Worm (Caenorhabditis elegans): ENCODE data around the gene C45B11.8.

C45B11.8 gene

DNA sequence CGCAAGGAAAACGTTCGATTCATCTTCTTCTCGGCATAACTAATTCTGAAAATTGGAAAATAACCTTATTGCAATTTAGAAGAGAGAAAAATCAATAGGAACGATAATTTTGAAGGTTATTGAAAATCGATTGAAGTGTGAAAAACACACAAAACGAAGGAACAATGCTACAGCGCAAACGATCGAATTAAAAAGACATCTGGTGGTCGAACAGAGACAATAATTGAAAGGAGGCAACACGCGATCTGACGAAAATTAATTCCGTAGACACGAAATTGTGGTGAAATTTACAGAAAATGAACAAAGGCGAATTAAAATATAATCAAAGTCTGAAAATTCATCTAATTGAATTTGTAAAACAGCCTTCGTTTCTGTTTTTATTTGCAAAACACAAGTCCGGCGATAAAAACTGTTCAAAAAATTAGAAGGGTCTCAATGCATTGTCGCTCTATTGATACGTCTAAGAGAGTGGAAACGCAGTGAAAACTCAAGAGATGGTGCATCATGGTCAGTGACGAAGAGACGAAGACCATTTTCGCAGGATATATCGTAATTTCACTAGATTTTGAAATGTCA lies 1.1 kb upstream of the C45B11.8 start, which contains the start of gene pak-2 (continued):
- TF ChIP-seq ets-4 (tag; optimal IDR thresholded peaks at IDR 0.05) (peak; percentile 97), sox-4 (tag; optimal IDR thresholded peaks at IDR 0.05) (peak; percentile 0), pat-9 (tag; optimal IDR thresholded peaks at IDR 0.05) (no peak), tbx-2 (tag; optimal IDR thresholded peaks at IDR 0.05) (peak; percentile 98), fkh-10 (GFP tag; optimal IDR thresholded peaks at IDR 0.05) (no peak), ceh-6 (GFP tag; optimal IDR thresholded peaks at IDR 0.05) (peak; percentile 43), unc-3 (GFP tag; conservative IDR thresholded peaks at IDR 0.05) (no peak), unc-3 (tag; optimal IDR thresholded peaks at IDR 0.05) (peak; percentile 77), lin-11 (tag; optimal IDR thresholded peaks at IDR 0.05) (no peak), Y22D7AL.16 (tag; optimal IDR thresholded peaks at IDR 0.05) (no peak), ceh-22 (tag; optimal IDR thresholded peaks at IDR 0.05) (no peak), ceh-34 (tag; optimal IDR thresholded peaks at IDR 0.05) (peak; percentile 84), eyg-1 (tag; optimal IDR thresholded peaks at IDR 0.05) (peak; percentile 57), lim-6 (tag; optimal IDR thresholded peaks at IDR 0.05) (peak; percentile 92), dmd-4 (tag; optimal IDR thresholded peaks at IDR 0.05; ENCODE audit: borderline replicate concordance) (peak; percentile 34), ceh-2 (tag; optimal IDR thresholded peaks at IDR 0.05) (peak; percentile 93), npax-4 (tag; optimal IDR thresholded peaks at IDR 0.05) (no peak)

DNA sequence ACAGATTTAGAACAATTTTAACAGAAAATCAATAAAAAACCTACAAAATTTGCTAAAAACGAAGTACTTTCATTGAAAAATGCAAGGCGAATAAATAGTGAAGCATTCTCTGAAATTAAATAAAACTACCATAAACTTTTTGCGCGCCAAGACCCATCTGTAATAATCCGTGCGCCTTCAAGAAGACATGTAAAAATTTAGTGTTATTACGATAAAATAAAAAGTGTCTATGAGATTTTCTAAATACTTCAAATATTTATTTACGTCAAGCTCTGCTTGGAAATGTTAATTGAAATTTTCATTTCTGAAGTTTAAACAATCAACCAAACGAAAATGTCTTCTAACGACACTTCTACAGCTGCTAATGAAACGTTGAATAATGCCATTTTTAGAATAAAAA lies 553 bp upstream of the C45B11.8 start, which contains the start of gene C45B11.9:
C45B11.9 (plus strand) TSS at position 301 of the 400 bp plus-strand sequence.
- TF ChIP-seq ceh-2 (tag; optimal IDR thresholded peaks at IDR 0.05) = no peak
- TF ChIP-seq eyg-1 (tag; optimal IDR thresholded peaks at IDR 0.05) = no peak
- TF ChIP-seq unc-42 (tag; optimal IDR thresholded peaks at IDR 0.05) = no peak
- no peak for TF ChIP-seq ceh-34 (tag; optimal IDR thresholded peaks at IDR 0.05)
- no peak for TF ChIP-seq pax-1 (tag; optimal IDR thresholded peaks at IDR 0.05)
- no peak for TF ChIP-seq dve-1 (tag; optimal IDR thresholded peaks at IDR 0.05)
- no peak for TF ChIP-seq ama-1 (optimal IDR thresholded peaks at IDR 0.05)
- no peak for TF ChIP-seq ceh-48 (tag; optimal IDR thresholded peaks at IDR 0.05)
- no peak for TF ChIP-seq lin-11 (tag; optimal IDR thresholded peaks at IDR 0.05)
- TF ChIP-seq sox-4 (tag; optimal IDR thresholded peaks at IDR 0.05) = no peak
- TF ChIP-seq ceh-9 (tag; optimal IDR thresholded peaks at IDR 0.05) = no peak
- TF ChIP-seq npax-4 (tag; optimal IDR thresholded peaks at IDR 0.05) = no peak
- TF ChIP-seq fax-1 (tag; optimal IDR thresholded peaks at IDR 0.05) = no peak
- TF ChIP-seq elt-2 (tag; optimal IDR thresholded peaks at IDR 0.05) = no peak
- TF ChIP-seq ceh-19 (GFP tag; optimal IDR thresholded peaks at IDR 0.05) = no peak
- no peak for TF ChIP-seq unc-55 (GFP tag; optimal IDR thresholded peaks at IDR 0.05)
- TF ChIP-seq sox-2 (GFP tag; IDR thresholded peaks at IDR 0.05) = no peak
- TF ChIP-seq ref-2 (tag; optimal IDR thresholded peaks at IDR 0.05) = no peak
- no peak for TF ChIP-seq ceh-31 (tag; optimal IDR thresholded peaks at IDR 0.05)

DNA sequence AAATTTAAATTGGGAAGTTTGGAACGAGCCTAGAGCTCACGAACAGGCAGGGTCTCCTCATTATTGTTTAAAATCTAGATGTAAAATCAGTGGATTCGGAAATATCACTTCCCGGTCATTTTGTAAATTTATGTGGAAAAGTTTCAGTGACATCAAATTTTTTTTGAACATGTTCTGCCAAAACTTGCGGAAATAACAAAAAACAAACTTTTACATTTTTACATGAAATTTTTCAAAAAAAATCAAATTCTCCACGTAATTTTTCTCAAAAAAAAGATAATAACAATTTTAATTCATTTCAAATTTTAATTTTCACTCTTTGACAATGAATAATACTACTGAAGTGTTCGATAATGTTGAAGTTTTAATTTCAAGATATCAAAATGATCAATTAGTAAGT lies 926 bp downstream of the C45B11.8 start, which contains the start of gene C45B11.5:
C45B11.5 (plus strand) TSS at position 301 of the 400 bp plus-strand sequence.
- TF ChIP-seq ttx-3 (tag; optimal IDR thresholded peaks at IDR 0.05) (no peak), hlh-30 (tag; optimal IDR thresholded peaks at IDR 0.05; ENCODE audit: insufficient read depth) (no peak), ceh-18 (tag; optimal IDR thresholded peaks at IDR 0.05) (no peak)

DNA sequence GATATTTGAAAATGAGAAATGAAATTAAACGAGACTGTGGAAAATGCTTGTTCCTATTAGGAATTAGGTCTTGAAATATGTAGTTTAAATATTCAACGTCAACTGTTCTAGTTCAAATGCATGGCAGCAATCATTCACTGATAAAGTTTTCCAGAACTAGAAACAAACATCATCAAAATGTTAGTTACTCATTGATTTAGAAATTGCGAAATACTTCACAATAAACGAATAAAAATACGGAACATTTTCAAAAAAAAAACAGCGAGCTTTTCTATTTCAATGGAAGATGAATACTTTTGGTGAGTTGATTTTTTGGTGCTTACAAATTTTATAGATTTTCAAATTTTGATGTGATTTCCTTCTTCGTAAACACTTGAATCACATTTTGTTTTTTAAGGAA lies 2.0 kb downstream of the C45B11.8 start, which contains the start of gene C45B11.2:
C45B11.2 (plus strand) TSS at position 173 of the 400 bp plus-strand sequence.
- TF ChIP-seq odd-2 (tag; optimal IDR thresholded peaks at IDR 0.05) (no peak), ahr-1 (tag; optimal IDR thresholded peaks at IDR 0.05) (no peak), pros-1 (tag; optimal IDR thresholded peaks at IDR 0.05) (no peak), C08G9.2 (tag; optimal IDR thresholded peaks at IDR 0.05) (no peak), K02D7.2 (tag; optimal IDR thresholded peaks at IDR 0.05) (no peak), tbx-7 (tag; optimal IDR thresholded peaks at IDR 0.05) (no peak), lim-6 (tag; optimal IDR thresholded peaks at IDR 0.05) (no peak), K09A11.1 (tag; optimal IDR thresholded peaks at IDR 0.05; ENCODE audit: insufficient read depth) (no peak), elt-2 (tag; optimal IDR thresholded peaks at IDR 0.05) (no peak), lin-11 (tag; optimal IDR thresholded peaks at IDR 0.05) (no peak), ceh-18 (tag; optimal IDR thresholded peaks at IDR 0.05) (no peak), ceh-19 (GFP tag; optimal IDR thresholded peaks at IDR 0.05) (no peak), npax-4 (tag; optimal IDR thresholded peaks at IDR 0.05) (no peak), ttx-3 (tag; optimal IDR thresholded peaks at IDR 0.05) (no peak)
